Worm (Caenorhabditis elegans): ENCODE measurements around the gene pqn-65.

DNA sequence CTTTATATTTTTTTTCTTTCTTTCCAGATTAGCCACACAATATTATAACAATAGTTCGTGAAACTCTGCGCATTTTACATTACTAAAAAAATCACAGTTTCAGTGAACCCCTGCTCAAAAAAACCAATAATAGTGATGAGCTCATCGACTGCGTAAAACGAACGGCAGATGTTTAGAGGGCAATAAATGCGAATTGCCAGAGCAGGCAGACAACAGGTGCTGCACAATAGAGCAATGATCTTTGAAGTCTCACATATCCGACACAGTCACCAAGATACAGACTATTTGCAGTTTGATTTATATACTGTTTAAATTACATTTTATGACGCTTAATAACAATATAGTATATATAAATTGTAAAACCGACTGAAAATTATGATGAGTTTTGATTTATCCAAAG lies 9.8 kb downstream of the pqn-65 start:
- TF ChIP-seq med-1 (GFP tag; optimal IDR thresholded peaks at IDR 0.05; ENCODE audit: insufficient read depth) (no peak), klf-2 (GFP tag; conservative IDR thresholded peaks at IDR 0.05) (no peak), ztf-23 (GFP tag; IDR thresholded peaks at IDR 0.05) (no peak), T22C8.4 (GFP tag; IDR thresholded peaks at IDR 0.05) (no peak), ztf-29 (GFP tag; IDR thresholded peaks at IDR 0.05) (no peak), tab-1 (GFP tag; IDR thresholded peaks at IDR 0.05) (no peak), flt-1 (GFP tag; IDR thresholded peaks at IDR 0.05) (no peak), cog-1 (tag; optimal IDR thresholded peaks at IDR 0.05) (no peak)

All from whole organism, midembryonic.